Worm (Caenorhabditis elegans) whole organism, L4/young adult: ENCODE measurements around the gene C36A4.4.

ENCODE experiments used
- W03F9.2 ChIP-seq: fragments of 150-350 bp; optimal IDR thresholded peaks from 2 replicates; lab custom pipeline; 2014; ENCODE audit warnings: missing biosample characterization, missing genetic modification characterization
- dao-5 ChIP-seq: sonication (generic microtip); optimal IDR thresholded peaks from 2 replicates; lab custom pipeline; 2016; ENCODE audit warnings: missing genotype, missing genetic modification characterization, moderate library complexity, missing compliant biosample characterization
- him-1 ChIP-seq: sonication (generic microtip); optimal IDR thresholded peaks from 2 replicates; lab custom pipeline; 2016; ENCODE audit warnings: missing genotype, missing genetic modification reagents, missing genetic modification characterization, missing compliant biosample characterization

Gene C36A4.4

ce11 chrIII:3829105-3829504 lies 14.3 kb downstream of the C36A4.4 start, which contains the start of gene cnnm-5:
cnnm-5 (minus strand) TSS chrIII:3829205.
- TF ChIP-seq dao-5 (tag; lab: Kevin White, UChicago) (no peak), W03F9.2 (tag; lab: Kevin White, UChicago) (no peak), him-1 (tag; lab: Kevin White, UChicago) (no peak)

ce11 chrIII:3821969-3822453 lies 21.4 kb downstream of the C36A4.4 start, which contains the start of gene amx-1:
amx-1 (plus strand) TSS chrIII:3822403.
- TF ChIP-seq him-1 (tag; lab: Kevin White, UChicago) (no peak), W03F9.2 (tag; lab: Kevin White, UChicago) (no peak)

ce11 chrIII:3820134-3820533 lies 23.3 kb downstream of the C36A4.4 start:
- TF ChIP-seq him-1 (tag; lab: Kevin White, UChicago) (no peak), dao-5 (tag; lab: Kevin White, UChicago) (no peak), W03F9.2 (tag; lab: Kevin White, UChicago) (peak; percentile 51)

ce11 chrIII:3819579-3819978 lies 23.8 kb downstream of the C36A4.4 start, which contains the start of gene dpy-27:
dpy-27 (minus strand) TSS chrIII:3819679.
- TF ChIP-seq him-1 (tag; lab: Kevin White, UChicago) = no peak
- no peak for TF ChIP-seq dao-5 (tag; lab: Kevin White, UChicago)
- TF ChIP-seq W03F9.2 (tag; lab: Kevin White, UChicago) = no peak

- TF ChIP-seq W03F9.2 (tag; lab: Kevin White, UChicago) (no peak), him-1 (tag; lab: Kevin White, UChicago) (no peak), dao-5 (tag; lab: Kevin White, UChicago) (no peak)
These were observed 29.0 kb downstream of the C36A4.4 start for ce11 chrIII:3814421-3814820.

- no peak for TF ChIP-seq dao-5 (tag; lab: Kevin White, UChicago)
- no peak for TF ChIP-seq him-1 (tag; lab: Kevin White, UChicago)
- no peak for TF ChIP-seq W03F9.2 (tag; lab: Kevin White, UChicago)
These were observed 30.9 kb downstream of the C36A4.4 start for ce11 chrIII:3812369-3812993.

ce11 chrIII:3811375-3811924 lies 32.0 kb downstream of the C36A4.4 start:
- no peak for TF ChIP-seq him-1 (tag; lab: Kevin White, UChicago)
- TF ChIP-seq dao-5 (tag; lab: Kevin White, UChicago) = no peak
- TF ChIP-seq W03F9.2 (tag; lab: Kevin White, UChicago) = no peak

- no peak for TF ChIP-seq W03F9.2 (tag; lab: Kevin White, UChicago)
- TF ChIP-seq him-1 (tag; lab: Kevin White, UChicago) = no peak
These were observed 34.4 kb downstream of the C36A4.4 start, which contains the start of gene toh-1 for ce11 chrIII:3809008-3809407. toh-1 (minus strand) TSS chrIII:3809030.

- TF ChIP-seq W03F9.2 (tag; lab: Kevin White, UChicago) = no peak
- TF ChIP-seq dao-5 (tag; lab: Kevin White, UChicago) = no peak
- no peak for TF ChIP-seq him-1 (tag; lab: Kevin White, UChicago)
These were observed 35.8 kb downstream of the C36A4.4 start for ce11 chrIII:3807590-3807989.

- TF ChIP-seq dao-5 (tag; lab: Kevin White, UChicago) (no peak), W03F9.2 (tag; lab: Kevin White, UChicago) (no peak), him-1 (tag; lab: Kevin White, UChicago) (no peak)
These were observed 36.5 kb downstream of the C36A4.4 start for ce11 chrIII:3806883-3807282.

ce11 chrIII:3804422-3804821 lies 39.0 kb downstream of the C36A4.4 start, which contains the start of gene xbx-5:
xbx-5 (minus strand) TSS chrIII:3804477.
- no peak for TF ChIP-seq him-1 (tag; lab: Kevin White, UChicago)
- no peak for TF ChIP-seq W03F9.2 (tag; lab: Kevin White, UChicago)
- TF ChIP-seq dao-5 (tag; lab: Kevin White, UChicago) = no peak

ce11 chrIII:3803113-3803512 lies 40.3 kb downstream of the C36A4.4 start:
- TF ChIP-seq dao-5 (tag; lab: Kevin White, UChicago) (no peak), W03F9.2 (tag; lab: Kevin White, UChicago) (no peak), him-1 (tag; lab: Kevin White, UChicago) (no peak)

- TF ChIP-seq W03F9.2 (tag; lab: Kevin White, UChicago) (peak; percentile 80), dao-5 (tag; lab: Kevin White, UChicago) (no peak), him-1 (tag; lab: Kevin White, UChicago) (peak; percentile 94)
These were observed 42.0 kb downstream of the C36A4.4 start for ce11 chrIII:3801379-3801894.
